Fruit fly (Drosophila melanogaster) whole organism, embryonic: ENCODE data around the gene ebd2.

Experiments
- Asciz ChIP-seq: fragments of 200-800 bp; sonication (Bioruptor generic); optimal IDR thresholded peaks from 2 replicates; lab custom pipeline; 2017; ENCODE audit warnings: missing biosample characterization, mild to moderate bottlenecking, missing genetic modification characterization, missing genetic modification reagents
- Atf3 ChIP-seq: fragments of 200-800 bp; sonication (Bioruptor generic); optimal IDR thresholded peaks from 3 replicates; lab custom pipeline; 2016; ENCODE audit warnings: missing biosample characterization, missing genetic modification characterization
- Blimp-1 ChIP-seq: fragments of 200-800 bp; sonication (Bioruptor generic); optimal IDR thresholded peaks from 3 replicates; lab custom pipeline; 2018; ENCODE audit warnings: missing biosample characterization, missing genetic modification characterization, mild to moderate bottlenecking, moderate library complexity, missing genetic modification reagents
- CG10462 ChIP-seq: fragments of 200-800 bp; sonication (Bioruptor generic); optimal IDR thresholded peaks from 2 replicates; lab custom pipeline; 2016; ENCODE audit warnings: missing biosample characterization, missing genetic modification characterization
- CG11085 ChIP-seq: fragments of 200-800 bp; sonication (Bioruptor generic); IDR thresholded peaks from 2 replicates; pipeline ENCODE4 v1.3.6; 2022; ENCODE audit warnings: missing biosample characterization, missing genetic modification characterization
- CG11695 ChIP-seq: fragments of 200-800 bp; sonication (Bioruptor generic); IDR thresholded peaks from 3 replicates; pipeline ENCODE4 v1.3.6; 2022; ENCODE audit warnings: missing biosample characterization, missing genetic modification characterization
- CG15269 ChIP-seq: fragments of 200-800 bp; sonication (Bioruptor generic); optimal IDR thresholded peaks from 2 replicates; lab custom pipeline; 2018; ENCODE audit warnings: missing biosample characterization, mild to moderate bottlenecking, missing genetic modification characterization, moderate library complexity
- CG17361 ChIP-seq: fragments of 200-800 bp; sonication (Bioruptor generic); IDR thresholded peaks from 3 replicates; pipeline ENCODE4 v1.3.6; 2022; ENCODE audit warnings: missing biosample characterization, missing genetic modification characterization
- CG17568 ChIP-seq: fragments of 200-800 bp; sonication (Bioruptor generic); optimal IDR thresholded peaks from 2 replicates; lab custom pipeline; 2018; ENCODE audit warnings: missing biosample characterization, mild to moderate bottlenecking, missing genetic modification characterization, moderate library complexity
- CG18476 ChIP-seq: fragments of 200-800 bp; sonication (Bioruptor generic); optimal IDR thresholded peaks from 2 replicates; lab custom pipeline; 2016; ENCODE audit warnings: missing biosample characterization, mild to moderate bottlenecking, missing genetic modification characterization
- CG2889 ChIP-seq: fragments of 200-800 bp; sonication (Bioruptor generic); IDR thresholded peaks from 3 replicates; pipeline ENCODE4 v1.3.6; 2022; ENCODE audit warnings: missing biosample characterization, missing genetic modification characterization
- CG3065 ChIP-seq: fragments of 200-800 bp; sonication (Bioruptor generic); optimal IDR thresholded peaks from 2 replicates; lab custom pipeline; 2016; ENCODE audit warnings: missing biosample characterization, missing genetic modification characterization
- CG33213 ChIP-seq: fragments of 200-800 bp; sonication (Bioruptor generic); optimal IDR thresholded peaks from 3 replicates; lab custom pipeline; 2016; ENCODE audit warnings: missing biosample characterization, missing genetic modification characterization
- CG4404 ChIP-seq: fragments of 200-800 bp; sonication (Bioruptor generic); IDR thresholded peaks from 2 replicates; pipeline ENCODE4 v1.3.6; 2022; ENCODE audit warnings: missing biosample characterization, missing genetic modification characterization
- CG4617 ChIP-seq: fragments of 200-800 bp; sonication (Bioruptor generic); optimal IDR thresholded peaks from 3 replicates; lab custom pipeline; 2016; ENCODE audit warnings: missing biosample characterization, missing genetic modification characterization, borderline replicate concordance
- CG6272 ChIP-seq: fragments of 200-800 bp; sonication (Bioruptor generic); IDR thresholded peaks from 2 replicates; pipeline ENCODE4 v1.3.6; 2022; ENCODE audit warnings: missing biosample characterization, missing genetic modification characterization
- CG9609 ChIP-seq: fragments of 200-800 bp; sonication (Bioruptor generic); optimal IDR thresholded peaks from 3 replicates; lab custom pipeline; 2016; ENCODE audit warnings: missing biosample characterization, missing genetic modification characterization
- D ChIP-seq, 2 experiments: fragments of 200-800 bp in 1 of 2; fragments of >200 bp in 1 of 2; sonication (Bioruptor generic) in 1 of 2; optimal IDR thresholded peaks; 2 replicates in 1 of 2; 3 replicates in 1 of 2; lab custom pipeline; 2017; ENCODE audit warnings: mild to moderate bottlenecking in 1 of 2, missing biosample characterization in 1 of 2, missing genetic modification characterization in 1 of 2, missing genetic modification reagents in 1 of 2
- E2f1 ChIP-seq: fragments of 200-800 bp; sonication (Bioruptor generic); IDR thresholded peaks from 2 replicates; pipeline ENCODE4 v1.3.6; 2022; ENCODE audit warnings: missing biosample characterization, missing genetic modification characterization
- E2f2 ChIP-seq: fragments of 200-800 bp; sonication (Bioruptor generic); IDR thresholded peaks from 2 replicates; pipeline ENCODE4 v1.3.6; 2022; ENCODE audit warnings: missing biosample characterization, missing genetic modification characterization
- HLH4C ChIP-seq: fragments of 200-800 bp; sonication (Bioruptor generic); IDR thresholded peaks from 3 replicates; pipeline ENCODE4 v1.3.6; 2022; ENCODE audit warnings: missing biosample characterization, missing genetic modification characterization; ENCODE audit not compliant: partially characterized antibody
- HLHmδ ChIP-seq: fragments of 200-800 bp; sonication (Bioruptor generic); optimal IDR thresholded peaks from 2 replicates; lab custom pipeline; 2018; ENCODE audit warnings: missing biosample characterization, mild to moderate bottlenecking, missing genetic modification characterization, moderate library complexity
- HmgZ ChIP-seq: fragments of 200-800 bp; sonication (Bioruptor generic); optimal IDR thresholded peaks from 2 replicates; lab custom pipeline; 2018; ENCODE audit warnings: missing biosample characterization, mild to moderate bottlenecking, missing genetic modification characterization
- Hr3 ChIP-seq: fragments of 200-800 bp; sonication (Bioruptor generic); optimal IDR thresholded peaks from 3 replicates; lab custom pipeline; 2016; ENCODE audit warnings: missing biosample characterization, missing genetic modification characterization
- Hsf ChIP-seq: fragments of 200-800 bp; sonication (Bioruptor generic); optimal IDR thresholded peaks from 3 replicates; lab custom pipeline; 2016; ENCODE audit warnings: missing biosample characterization, missing genetic modification characterization
- Kr ChIP-seq: fragments of 200-800 bp; sonication (Bioruptor generic); optimal IDR thresholded peaks from 2 replicates; lab custom pipeline; 2017; ENCODE audit warnings: missing biosample characterization, mild to moderate bottlenecking, missing genetic modification characterization
- Lpt ChIP-seq: fragments of >200 bp; optimal IDR thresholded peaks from 2 replicates; lab custom pipeline; 2018; ENCODE audit warnings: missing biosample characterization, missing genetic modification characterization
- Mrtf ChIP-seq: fragments of 200-800 bp; sonication (Bioruptor generic); IDR thresholded peaks from 3 replicates; pipeline ENCODE4 v1.3.6; 2022; ENCODE audit warnings: missing biosample characterization, missing genetic modification characterization
- Nf-YB ChIP-seq: fragments of 200-800 bp; sonication (Bioruptor generic); optimal IDR thresholded peaks from 3 replicates; lab custom pipeline; 2019; ENCODE audit warnings: missing biosample characterization, mild to moderate bottlenecking, missing genetic modification characterization, moderate library complexity
- Oli ChIP-seq: fragments of 200-800 bp; sonication (Bioruptor generic); optimal IDR thresholded peaks from 2 replicates; lab custom pipeline; 2018; ENCODE audit warnings: missing biosample characterization, mild to moderate bottlenecking, missing genetic modification characterization, moderate library complexity
- Ravus ChIP-seq: fragments of 200-800 bp; sonication (Bioruptor generic); IDR thresholded peaks from 2 replicates; pipeline ENCODE4 v1.3.6; 2022; ENCODE audit warnings: missing biosample characterization, missing genetic modification characterization
- Rfx ChIP-seq: fragments of 200-800 bp; sonication (Bioruptor generic); IDR thresholded peaks from 2 replicates; pipeline ENCODE4 v1.3.6; 2022; ENCODE audit warnings: missing biosample characterization, missing genetic modification characterization
- Ssrp ChIP-seq: fragments of 200-800 bp; sonication (Bioruptor generic); optimal IDR thresholded peaks from 2 replicates; lab custom pipeline; 2018; ENCODE audit warnings: missing biosample characterization, mild to moderate bottlenecking, missing genetic modification characterization, moderate library complexity
- Tbp ChIP-seq: fragments of >200 bp; optimal IDR thresholded peaks from 2 replicates; lab custom pipeline; 2018; ENCODE audit warnings: missing biosample characterization, missing genetic modification characterization
- al ChIP-seq: fragments of 200-800 bp; sonication (Bioruptor generic); IDR thresholded peaks from 2 replicates; pipeline ENCODE4 v1.3.6; 2022; ENCODE audit warnings: missing biosample characterization, missing genetic modification characterization
- crc ChIP-seq: fragments of 200-800 bp; sonication (Bioruptor generic); optimal IDR thresholded peaks from 2 replicates; lab custom pipeline; 2016; ENCODE audit warnings: missing biosample characterization, missing genetic modification characterization
- crol ChIP-seq: fragments of 200-800 bp; sonication (Bioruptor generic); IDR thresholded peaks from 2 replicates; pipeline ENCODE4 v1.3.6; 2022; ENCODE audit warnings: missing biosample characterization, missing genetic modification characterization
- crp ChIP-seq, 2 experiments: fragments of 200-800 bp; sonication (Bioruptor generic); optimal IDR thresholded peaks; 2 replicates in 1 of 2; 3 replicates in 1 of 2; lab custom pipeline; 2017; ENCODE audit warnings: missing biosample characterization in 2 of 2, missing genetic modification characterization in 2 of 2, mild to moderate bottlenecking in 1 of 2, moderate library complexity in 1 of 2
- esg ChIP-seq: fragments of 200-800 bp; sonication (Bioruptor generic); conservative IDR thresholded peaks from 2 replicates; pipeline ENCODE4 v1.3.6; 2022; ENCODE audit warnings: missing biosample characterization, missing genetic modification characterization
- eyg ChIP-seq: fragments of 200-800 bp; sonication (Bioruptor generic); optimal IDR thresholded peaks from 3 replicates; lab custom pipeline; 2016; ENCODE audit warnings: missing biosample characterization, missing genetic modification characterization
- her ChIP-seq: fragments of 200-800 bp; sonication (Bioruptor generic); optimal IDR thresholded peaks from 2 replicates; lab custom pipeline; 2016; ENCODE audit warnings: missing biosample characterization, missing genetic modification characterization
- mld ChIP-seq: fragments of 200-800 bp; sonication (Bioruptor generic); IDR thresholded peaks from 3 replicates; pipeline ENCODE4 v1.3.6; 2022; ENCODE audit warnings: missing biosample characterization, missing genetic modification characterization; ENCODE audit not compliant: partially characterized antibody
- pb ChIP-seq: fragments of 200-800 bp; sonication (Bioruptor generic); optimal IDR thresholded peaks from 3 replicates; lab custom pipeline; 2016; ENCODE audit warnings: missing biosample characterization, missing genetic modification characterization
- prd ChIP-seq, 3 experiments: fragments of >200 bp in 2 of 3; fragments of 200-800 bp in 1 of 3; sonication (Bioruptor generic) in 1 of 3; optimal IDR thresholded peaks in 2 of 3; IDR thresholded peaks in 1 of 3; 2 replicates in 2 of 3; 3 replicates in 1 of 3; pipeline versions ENCODE4 v1.3.6 to Lab custom; 2017 to 2022; ENCODE audit warnings: missing biosample characterization in 1 of 3, missing genetic modification characterization in 1 of 3
- sim ChIP-seq: fragments of 200-800 bp; sonication (Bioruptor generic); IDR thresholded peaks from 2 replicates; pipeline ENCODE4 v1.3.6; 2022; ENCODE audit warnings: missing biosample characterization, missing genetic modification characterization
- so ChIP-seq: fragments of 200-800 bp; sonication (Bioruptor generic); IDR thresholded peaks from 3 replicates; pipeline ENCODE4 v1.3.6; 2022; ENCODE audit warnings: missing biosample characterization, missing genetic modification characterization
- unpg ChIP-seq: fragments of 200-800 bp; sonication (Bioruptor generic); optimal IDR thresholded peaks from 3 replicates; lab custom pipeline; 2018; ENCODE audit warnings: missing biosample characterization, mild to moderate bottlenecking, missing genetic modification characterization, moderate library complexity
- z ChIP-seq: fragments of 200-800 bp; sonication (Bioruptor generic); IDR thresholded peaks from 3 replicates; pipeline ENCODE4 v1.3.6; 2022; ENCODE audit warnings: missing biosample characterization, missing genetic modification characterization
- zen2 ChIP-seq: fragments of 200-800 bp; sonication (Bioruptor generic); IDR thresholded peaks from 3 replicates; pipeline ENCODE4 v1.3.6; 2022; ENCODE audit warnings: missing biosample characterization, missing genetic modification characterization; ENCODE audit not compliant: partially characterized antibody
- zfh1 ChIP-seq: fragments of 200-800 bp; sonication (Bioruptor generic); IDR thresholded peaks from 3 replicates; pipeline ENCODE4 v1.3.6; 2022; ENCODE audit warnings: missing biosample characterization, missing genetic modification characterization

ebd2 gene

dm6 chr3L:21334999-21335631 is 14.0 kb downstream of the ebd2 start, which contains the start of gene Tsr1 (continued):
- TF ChIP-seq Ssrp (tag; lab: Kevin White, UChicago): no peak
- TF ChIP-seq E2f2: peak; percentile 93
- TF ChIP-seq unpg (GFP tag; lab: Kevin White, UChicago): no peak
- TF ChIP-seq Mrtf (GFP tag; lab: Robert Waterston, UW): no peak
- no peak for TF ChIP-seq CG6272 (GFP tag; lab: Robert Waterston, UW)
- TF ChIP-seq crc (GFP tag; lab: Kevin White, UChicago): no peak
- no peak for TF ChIP-seq z (GFP tag; lab: Robert Waterston, UW)
- no peak for TF ChIP-seq Kr (GFP tag; lab: Kevin White, UChicago)
- no peak for TF ChIP-seq esg
- no peak for TF ChIP-seq Oli (tag; lab: Kevin White, UChicago)
- TF ChIP-seq Hsf (GFP tag; lab: Kevin White, UChicago): no peak
- TF ChIP-seq HLH4C (GFP tag; lab: Robert Waterston, UW): peak; percentile 80
- no peak for TF ChIP-seq CG11085 (GFP tag; lab: Robert Waterston, UW)
- TF ChIP-seq CG9609: no peak
- no peak for TF ChIP-seq CG4404 (GFP tag; lab: Robert Waterston, UW)
- TF ChIP-seq Atf3 (GFP tag; lab: Kevin White, UChicago): no peak
- TF ChIP-seq so (GFP tag; lab: Robert Waterston, UW): no peak
- no peak for TF ChIP-seq CG10462
- TF ChIP-seq CG11695 (GFP tag; lab: Robert Waterston, UW): no peak
- TF ChIP-seq Hr3 (GFP tag; lab: Kevin White, UChicago): no peak
- peak; percentile 82 for TF ChIP-seq mld (GFP tag; lab: Robert Waterston, UW)
- TF ChIP-seq Blimp-1: no peak
- no peak for TF ChIP-seq prd (optimal IDR thresholded peaks at IDR 0.05; lab: Kevin White, UChicago)
- TF ChIP-seq prd (GFP tag; IDR thresholded peaks at IDR 0.05; lab: Robert Waterston, UW): no peak
- TF ChIP-seq HmgZ (tag; lab: Kevin White, UChicago): peak; percentile 33
- TF ChIP-seq CG17568 (GFP tag; lab: Kevin White, UChicago): no peak
- no peak for TF ChIP-seq CG33213 (GFP tag; lab: Kevin White, UChicago)
- TF ChIP-seq zfh1 (GFP tag; lab: Robert Waterston, UW): no peak
- peak in 1 of 2 experiments; percentile 52 for TF ChIP-seq crp (GFP tag; optimal IDR thresholded peaks at IDR 0.05; lab: Kevin White, UChicago)
- TF ChIP-seq CG15269 (tag; lab: Kevin White, UChicago): no peak
- no peak for TF ChIP-seq Tbp (GFP tag; lab: Kevin White, UChicago)
- no peak for TF ChIP-seq CG3065 (GFP tag; lab: Kevin White, UChicago)
- TF ChIP-seq her: peak; percentile 39
- TF ChIP-seq CG4617: peak; percentile 32
- TF ChIP-seq CG2889: no peak
- peak; percentile 14; the same call in 1 of the 2 replicates for TF ChIP-seq Rfx (GFP tag; lab: Robert Waterston, UW)
- no peak for TF ChIP-seq pb
- TF ChIP-seq Nf-YB: no peak
- no peak for TF ChIP-seq eyg
- no peak for TF ChIP-seq Ravus
- peak; percentile 94 for TF ChIP-seq zen2 (GFP tag; lab: Robert Waterston, UW)
- no peak for TF ChIP-seq D (optimal IDR thresholded peaks at IDR 0.05; lab: Kevin White, UChicago)
- no peak for TF ChIP-seq D (GFP tag; optimal IDR thresholded peaks at IDR 0.05; lab: Kevin White, UChicago)
- no peak for TF ChIP-seq Lpt (GFP tag; lab: Kevin White, UChicago)
- TF ChIP-seq CG17361: no peak
- no peak for TF ChIP-seq E2f1 (GFP tag; lab: Robert Waterston, UW)
- no peak for TF ChIP-seq crol
- no peak for TF ChIP-seq al (GFP tag; lab: Robert Waterston, UW)
- no peak for TF ChIP-seq Asciz (GFP tag; lab: Kevin White, UChicago)
- no peak for TF ChIP-seq CG18476 (GFP tag; lab: Kevin White, UChicago)
- TF ChIP-seq HLHmδ (GFP tag; lab: Kevin White, UChicago): no peak
- no peak for TF ChIP-seq sim (GFP tag; lab: Robert Waterston, UW)
